Worm (Caenorhabditis elegans): Measurements from ENCODE around the gene B0035.18.
A peak's percentile ranks its signal among the peaks of the same experiment; 100 is the strongest.

Gene B0035.18

ce11 chrIV:11319884-11320362 is at the start of gene B0035.18:
B0035.18 (plus strand) TSS chrIV:11320312.
- TF ChIP-seq hlh-8 (tag; optimal IDR thresholded peaks at IDR 0.05) (no peak), nhr-232 (tag; optimal IDR thresholded peaks at IDR 0.05) (no peak), ceh-18 (tag; optimal IDR thresholded peaks at IDR 0.05) (no peak), ceh-31 (tag; optimal IDR thresholded peaks at IDR 0.05) (no peak), C38D4.7 (GFP tag; optimal IDR thresholded peaks at IDR 0.05) (no peak)

ce11 chrIV:11271262-11271661 is 48.9 kb upstream of the B0035.18 start, which contains the start of gene nhr-7:
nhr-7 (minus strand) TSS chrIV:11271362.
- TF ChIP-seq pha-2 (tag; optimal IDR thresholded peaks at IDR 0.05), result no peak
- no peak for TF ChIP-seq sox-4 (tag; optimal IDR thresholded peaks at IDR 0.05)
- TF ChIP-seq odd-2 (tag; optimal IDR thresholded peaks at IDR 0.05), result no peak
- TF ChIP-seq elt-2 (tag; optimal IDR thresholded peaks at IDR 0.05), result no peak
- TF ChIP-seq eyg-1 (tag; optimal IDR thresholded peaks at IDR 0.05), result no peak
- no peak for TF ChIP-seq hlh-6 (tag; optimal IDR thresholded peaks at IDR 0.05)
- no peak for TF ChIP-seq pag-3 (tag; optimal IDR thresholded peaks at IDR 0.05; ENCODE audit: borderline replicate concordance)
- no peak for TF ChIP-seq tbx-2 (tag; optimal IDR thresholded peaks at IDR 0.05)
- no peak for TF ChIP-seq pha-4 (tag; optimal IDR thresholded peaks at IDR 0.05)
- no peak for TF ChIP-seq dve-1 (tag; optimal IDR thresholded peaks at IDR 0.05)
- no peak for TF ChIP-seq ceh-14 (tag; optimal IDR thresholded peaks at IDR 0.05)
- no peak for TF ChIP-seq ceh-18 (tag; optimal IDR thresholded peaks at IDR 0.05)
- TF ChIP-seq pqm-1 (tag; optimal IDR thresholded peaks at IDR 0.05), result no peak
- TF ChIP-seq ceh-34 (tag; optimal IDR thresholded peaks at IDR 0.05), result no peak
- no peak for TF ChIP-seq Y22D7AL.16 (tag; optimal IDR thresholded peaks at IDR 0.05)
- no peak for TF ChIP-seq ceh-2 (tag; optimal IDR thresholded peaks at IDR 0.05)
- TF ChIP-seq ceh-9 (tag; optimal IDR thresholded peaks at IDR 0.05), result no peak
- no peak for TF ChIP-seq C38D4.7 (GFP tag; optimal IDR thresholded peaks at IDR 0.05)
- TF ChIP-seq K09A11.1 (tag; optimal IDR thresholded peaks at IDR 0.05; ENCODE audit: insufficient read depth), result no peak

ce11 chrIV:11273151-11273550 is 47.0 kb upstream of the B0035.18 start, which contains the start of gene gtl-2:
gtl-2 (plus strand) TSS chrIV:11273451.
- TF ChIP-seq unc-3 (GFP tag; conservative IDR thresholded peaks at IDR 0.05) (no peak), unc-3 (tag; optimal IDR thresholded peaks at IDR 0.05) (no peak)

ce11 chrIV:11276026-11276425 is 44.1 kb upstream of the B0035.18 start:
- no peak for TF ChIP-seq pag-3 (tag; optimal IDR thresholded peaks at IDR 0.05; ENCODE audit: borderline replicate concordance)
- no peak for TF ChIP-seq pros-1 (tag; optimal IDR thresholded peaks at IDR 0.05)
- no peak for TF ChIP-seq dve-1 (tag; optimal IDR thresholded peaks at IDR 0.05)
- TF ChIP-seq tbx-2 (tag; optimal IDR thresholded peaks at IDR 0.05), result no peak
- no peak for TF ChIP-seq zip-5 (tag; optimal IDR thresholded peaks at IDR 0.05)

- TF ChIP-seq elt-2 (tag; optimal IDR thresholded peaks at IDR 0.05) (peak; percentile 77), rnt-1 (tag; optimal IDR thresholded peaks at IDR 0.05) (no peak), sox-2 (GFP tag; IDR thresholded peaks at IDR 0.05) (no peak), pax-1 (tag; optimal IDR thresholded peaks at IDR 0.05) (no peak), mec-3 (tag; optimal IDR thresholded peaks at IDR 0.05; ENCODE audit: borderline replicate concordance) (no peak), ets-4 (tag; optimal IDR thresholded peaks at IDR 0.05) (no peak), unc-3 (GFP tag; conservative IDR thresholded peaks at IDR 0.05) (no peak), unc-3 (tag; optimal IDR thresholded peaks at IDR 0.05) (no peak), dve-1 (tag; optimal IDR thresholded peaks at IDR 0.05) (peak; percentile 63), ama-1 (optimal IDR thresholded peaks at IDR 0.05) (no peak), lin-11 (tag; optimal IDR thresholded peaks at IDR 0.05) (no peak), elt-4 (tag; optimal IDR thresholded peaks at IDR 0.05) (no peak), ceh-6 (GFP tag; optimal IDR thresholded peaks at IDR 0.05) (no peak)
Measured at ce11 chrIV:11284102-11284531, 36.0 kb upstream of the B0035.18 start.
